Worm (Caenorhabditis elegans): ENCODE data around the gene srj-8.

DNA sequence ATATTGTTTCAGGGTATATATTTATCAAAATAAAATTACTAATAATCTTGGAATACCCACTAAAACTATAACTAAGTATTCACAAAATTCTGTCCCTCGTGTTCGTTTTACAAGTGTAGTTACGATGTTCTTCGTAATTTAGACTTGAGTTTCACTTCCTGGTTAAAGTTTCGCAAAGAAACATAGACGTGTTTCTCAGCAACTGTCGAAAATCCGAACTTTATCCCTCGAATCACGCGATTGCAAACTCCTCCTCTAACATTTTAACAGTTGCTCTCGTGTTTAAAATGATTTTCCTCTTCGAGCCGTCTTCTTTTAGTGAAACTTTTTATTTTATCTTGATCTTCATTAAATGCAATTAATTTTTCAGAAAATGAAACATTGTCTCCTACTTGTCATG lies 32.4 kb downstream of the srj-8 start, which contains the start of gene T28A11.2:
- TF ChIP-seq ama-1 (optimal IDR thresholded peaks at IDR 0.05): no peak
- TF ChIP-seq nhr-25 (tag; optimal IDR thresholded peaks at IDR 0.05; ENCODE audit: borderline replicate concordance, insufficient read depth): no peak
- no peak for TF ChIP-seq jun-1 (tag; optimal IDR thresholded peaks at IDR 0.05)
- no peak for TF ChIP-seq nhr-48 (tag; optimal IDR thresholded peaks at IDR 0.05)
- TF ChIP-seq tag-97 (GFP tag; IDR thresholded peaks at IDR 0.05): no peak
- TF ChIP-seq set-16 (GFP tag; IDR thresholded peaks at IDR 0.05): no peak
